Fruit fly (Drosophila melanogaster) whole organism, pupa: ENCODE data around the gene Syx18.

Experiments used
- CG10348 ChIP-seq: fragments of 200-800 bp; sonication (Bioruptor generic); IDR thresholded peaks from 2 replicates; pipeline ENCODE4 v1.3.6; 2022; ENCODE audit warnings: missing biosample characterization, missing genetic modification characterization
- CG12605 ChIP-seq: fragments of 200-800 bp; sonication (Bioruptor generic); IDR thresholded peaks from 2 replicates; pipeline ENCODE4 v1.3.6; 2022; ENCODE audit warnings: missing biosample characterization, missing genetic modification characterization
- CG13204 ChIP-seq: fragments of 200-800 bp; sonication (Bioruptor generic); optimal IDR thresholded peaks from 2 replicates; lab custom pipeline; 2018; ENCODE audit warnings: missing biosample characterization, mild to moderate bottlenecking, missing genetic modification characterization, moderate library complexity
- CG14655 ChIP-seq: fragments of 200-800 bp; sonication (Bioruptor generic); optimal IDR thresholded peaks from 3 replicates; lab custom pipeline; 2017; ENCODE audit warnings: mild to moderate bottlenecking, missing biosample characterization, missing genetic modification reagents, missing genetic modification characterization
- CG15710 ChIP-seq: fragments of 200-800 bp; sonication (Bioruptor generic); optimal IDR thresholded peaks from 2 replicates; lab custom pipeline; 2018; ENCODE audit warnings: missing biosample characterization, mild to moderate bottlenecking, missing genetic modification characterization, moderate library complexity
- CG17806 ChIP-seq: fragments of 200-800 bp; sonication (Bioruptor generic); optimal IDR thresholded peaks from 2 replicates; lab custom pipeline; 2018; ENCODE audit warnings: missing biosample characterization, mild to moderate bottlenecking, missing genetic modification characterization, moderate library complexity
- CG32121 ChIP-seq: fragments of 200-800 bp; sonication (Bioruptor generic); IDR thresholded peaks from 2 replicates; pipeline ENCODE4 v1.3.6; 2022; ENCODE audit warnings: missing biosample characterization, missing genetic modification characterization
- CG34367 ChIP-seq: fragments of 200-800 bp; sonication (Bioruptor generic); optimal IDR thresholded peaks from 2 replicates; lab custom pipeline; 2018; ENCODE audit warnings: missing biosample characterization, mild to moderate bottlenecking, missing genetic modification characterization
- CG4496 ChIP-seq: fragments of 200-800 bp; sonication (Bioruptor generic); IDR thresholded peaks from 3 replicates; pipeline ENCODE4 v1.3.6; 2022; ENCODE audit warnings: missing biosample characterization, missing genetic modification characterization
- CG8159 ChIP-seq: fragments of 200-800 bp; sonication (Bioruptor generic); optimal IDR thresholded peaks from 3 replicates; lab custom pipeline; 2018; ENCODE audit warnings: missing biosample characterization, mild to moderate bottlenecking, missing genetic modification characterization, moderate library complexity
- CG8301 ChIP-seq: fragments of 200-800 bp; sonication (Bioruptor generic); optimal IDR thresholded peaks from 2 replicates; lab custom pipeline; 2018; ENCODE audit warnings: missing biosample characterization, mild to moderate bottlenecking, missing genetic modification characterization
- CG9948 ChIP-seq: fragments of 200-800 bp; sonication (Bioruptor generic); optimal IDR thresholded peaks from 2 replicates; lab custom pipeline; 2018; ENCODE audit warnings: missing biosample characterization, mild to moderate bottlenecking, missing genetic modification characterization, moderate library complexity
- D1 ChIP-seq: fragments of 200-800 bp; sonication (Bioruptor generic); optimal IDR thresholded peaks from 2 replicates; lab custom pipeline; 2018; ENCODE audit warnings: missing biosample characterization, mild to moderate bottlenecking, missing genetic modification characterization, moderate library complexity
- EcR ChIP-seq: fragments of 200-800 bp; sonication (Bioruptor generic); optimal IDR thresholded peaks from 3 replicates; lab custom pipeline; 2019; ENCODE audit warnings: missing biosample characterization, missing genetic modification characterization, mild to moderate bottlenecking, moderate library complexity, missing genetic modification reagents
- Ets98B ChIP-seq: fragments of 200-800 bp; sonication (Bioruptor generic); IDR thresholded peaks from 2 replicates; pipeline ENCODE4 v1.3.6; 2022; ENCODE audit warnings: missing biosample characterization, missing genetic modification characterization
- Pif1A ChIP-seq: fragments of 200-800 bp; sonication (Bioruptor generic); optimal IDR thresholded peaks from 3 replicates; lab custom pipeline; 2016; ENCODE audit warnings: missing biosample characterization, missing genetic modification characterization
- Pif1B ChIP-seq: fragments of 200-800 bp; sonication (Bioruptor generic); optimal IDR thresholded peaks from 3 replicates; lab custom pipeline; 2016; ENCODE audit warnings: missing biosample characterization, missing genetic modification characterization
- Snoo ChIP-seq: fragments of 200-800 bp; sonication (Bioruptor generic); optimal IDR thresholded peaks from 3 replicates; lab custom pipeline; 2017; ENCODE audit warnings: missing biosample characterization, mild to moderate bottlenecking, missing genetic modification characterization, inconsistent platforms
- fd96Ca ChIP-seq: fragments of 200-800 bp; sonication (Bioruptor generic); IDR thresholded peaks from 3 replicates; pipeline ENCODE4 v1.3.6; 2022; ENCODE audit warnings: missing biosample characterization, missing genetic modification characterization
- gl ChIP-seq: fragments of 200-800 bp; sonication (Bioruptor generic); optimal IDR thresholded peaks from 2 replicates; lab custom pipeline; 2018; ENCODE audit warnings: missing biosample characterization, mild to moderate bottlenecking, missing genetic modification characterization
- rn ChIP-seq: fragments of 200-800 bp; sonication (Bioruptor generic); IDR thresholded peaks from 2 replicates; pipeline ENCODE4 v1.3.6; 2022; ENCODE audit warnings: missing biosample characterization, missing genetic modification characterization

Gene Syx18

dm6 chr3R:24654770-24655322 is 29.5 kb upstream of the Syx18 start, which contains the start of the genes CG31125 and CG6695:
Gene CG31125 (minus strand): TSS chr3R:24654820.
Gene CG6695 (plus strand): TSS chr3R:24655160.
- TF ChIP-seq EcR (GFP tag; lab: Kevin White, UChicago) (no peak), CG17806 (tag; lab: Kevin White, UChicago) (no peak), gl (tag; lab: Kevin White, UChicago) (no peak), CG13204 (no peak), CG4496 (no peak), rn (GFP tag; lab: Robert Waterston, UW) (no peak), Ets98B (GFP tag; lab: Robert Waterston, UW) (no peak), CG32121 (GFP tag; lab: Robert Waterston, UW) (no peak), CG15710 (tag; lab: Kevin White, UChicago) (peak; percentile 40), CG10348 (GFP tag; lab: Robert Waterston, UW) (no peak), Pif1B (GFP tag; lab: Kevin White, UChicago) (no peak), CG12605 (GFP tag; lab: Robert Waterston, UW) (no peak), CG9948 (tag; lab: Kevin White, UChicago) (peak; percentile 6), CG8159 (tag; lab: Kevin White, UChicago) (no peak)
- TF ChIP-seq, all 21 proteins: peak for 2

dm6 chr3R:24651044-24651459 is 25.7 kb upstream of the Syx18 start:
- peak; percentile 68 for TF ChIP-seq CG32121 (GFP tag; lab: Robert Waterston, UW)
- no peak for TF ChIP-seq gl (tag; lab: Kevin White, UChicago)
- TF ChIP-seq fd96Ca (GFP tag; lab: Robert Waterston, UW) = peak; percentile 60; the same call in 2 of the 3 replicates
- TF ChIP-seq CG12605 (GFP tag; lab: Robert Waterston, UW) = peak; percentile 69
- TF ChIP-seq rn (GFP tag; lab: Robert Waterston, UW) = no peak
- TF ChIP-seq Ets98B (GFP tag; lab: Robert Waterston, UW) = peak; percentile 71
- TF ChIP-seq CG4496 = no peak; the same call in 1 of the 3 replicates
- TF ChIP-seq, all 21 proteins: peak for 4

- TF ChIP-seq D1 (tag; lab: Kevin White, UChicago) = no peak
- no peak for TF ChIP-seq CG8301 (tag; lab: Kevin White, UChicago)
- TF ChIP-seq CG4496 = peak; percentile 47; the same call in 1 of the 3 replicates
- TF ChIP-seq CG13204 = no peak
Measured at dm6 chr3R:24649923-24650322, 24.6 kb upstream of the Syx18 start, which contains the start of the genes puf and ash2. Gene puf (minus strand): TSS chr3R:24650043. Gene ash2 (plus strand): TSS chr3R:24650125.

- TF ChIP-seq Ets98B (GFP tag; lab: Robert Waterston, UW) (no peak), CG17806 (tag; lab: Kevin White, UChicago) (no peak), Snoo (tag; lab: Kevin White, UChicago) (no peak), fd96Ca (GFP tag; lab: Robert Waterston, UW) (no peak), rn (GFP tag; lab: Robert Waterston, UW) (no peak), CG12605 (GFP tag; lab: Robert Waterston, UW) (peak; percentile 83), CG8301 (tag; lab: Kevin White, UChicago) (no peak), Pif1B (GFP tag; lab: Kevin White, UChicago) (no peak), Pif1A (no peak)
Measured at dm6 chr3R:24634957-24635356, 9.6 kb upstream of the Syx18 start, which contains the start of gene MtnF. Gene MtnF (minus strand): TSS chr3R:24635165.

dm6 chr3R:24634312-24634711 is 8.9 kb upstream of the Syx18 start:
- TF ChIP-seq Ets98B (GFP tag; lab: Robert Waterston, UW) (no peak), CG8301 (tag; lab: Kevin White, UChicago) (no peak), EcR (GFP tag; lab: Kevin White, UChicago) (no peak), D1 (tag; lab: Kevin White, UChicago) (no peak), CG17806 (tag; lab: Kevin White, UChicago) (no peak), CG15710 (tag; lab: Kevin White, UChicago) (no peak), CG14655 (no peak), CG34367 (no peak), CG12605 (GFP tag; lab: Robert Waterston, UW) (no peak), CG9948 (tag; lab: Kevin White, UChicago) (no peak), Pif1B (GFP tag; lab: Kevin White, UChicago) (no peak), Snoo (tag; lab: Kevin White, UChicago) (no peak), CG13204 (no peak), fd96Ca (GFP tag; lab: Robert Waterston, UW) (no peak), CG8159 (tag; lab: Kevin White, UChicago) (no peak)

- no peak for TF ChIP-seq CG32121 (GFP tag; lab: Robert Waterston, UW)
- no peak for TF ChIP-seq rn (GFP tag; lab: Robert Waterston, UW)
- no peak for TF ChIP-seq Ets98B (GFP tag; lab: Robert Waterston, UW)
- peak; percentile 46 for TF ChIP-seq EcR (GFP tag; lab: Kevin White, UChicago)
- no peak for TF ChIP-seq D1 (tag; lab: Kevin White, UChicago)
- TF ChIP-seq CG8301 (tag; lab: Kevin White, UChicago) = no peak
- no peak for TF ChIP-seq CG13204
- peak; percentile 17 for TF ChIP-seq Snoo (tag; lab: Kevin White, UChicago)
- TF ChIP-seq CG14655 = no peak
- no peak for TF ChIP-seq CG9948 (tag; lab: Kevin White, UChicago)
- no peak for TF ChIP-seq CG8159 (tag; lab: Kevin White, UChicago)
- TF ChIP-seq CG4496 = no peak
- TF ChIP-seq gl (tag; lab: Kevin White, UChicago) = no peak
- TF ChIP-seq CG17806 (tag; lab: Kevin White, UChicago) = no peak
- TF ChIP-seq fd96Ca (GFP tag; lab: Robert Waterston, UW) = no peak
- TF ChIP-seq CG15710 (tag; lab: Kevin White, UChicago) = no peak
- TF ChIP-seq CG34367 = no peak
Measured at dm6 chr3R:24629877-24630808, 4.8 kb upstream of the Syx18 start, which contains the start of gene Wsck. Gene Wsck (minus strand): TSS chr3R:24630075.
